Fruit fly (Drosophila melanogaster): Measurements from ENCODE around the gene sev.

dm6 chrX:11124749-11125508 is 38.8 kb upstream of the sev start, which contains the start of gene Rpt3:
- TF ChIP-seq Hr78 (GFP tag; optimal IDR thresholded peaks at IDR 0.05) (no peak), Myc (optimal IDR thresholded peaks at IDR 0.05) (no peak), sv (GFP tag; optimal IDR thresholded peaks at IDR 0.05) (no peak), usp (GFP tag; optimal IDR thresholded peaks at IDR 0.05) (no peak), jim (GFP tag; optimal IDR thresholded peaks at IDR 0.05) (no peak), br (GFP tag; optimal IDR thresholded peaks at IDR 0.05) (no peak), GATAd (GFP tag; optimal IDR thresholded peaks at IDR 0.05) (no peak), psq (GFP tag; optimal IDR thresholded peaks at IDR 0.05) (no peak), Dfd (GFP tag; optimal IDR thresholded peaks at IDR 0.05) (no peak), Mio (GFP tag; optimal IDR thresholded peaks at IDR 0.05) (no peak), brk (GFP tag; optimal IDR thresholded peaks at IDR 0.05) (no peak)

All from whole organism, wandering third instar larva.